Fruit fly (Drosophila melanogaster) whole organism, embryonic: ENCODE results near the gene heix.
A peak's percentile ranks its signal among the peaks of the same experiment; 100 is the strongest.

Experiments used
- Atf6 ChIP-seq: fragments of 200-800 bp; sonication (Bioruptor generic); IDR thresholded peaks from 2 replicates; pipeline ENCODE4 v1.3.6; 2022; ENCODE audit warnings: missing biosample characterization, missing genetic modification characterization
- CG10321 ChIP-seq: fragments of 200-800 bp; sonication (Bioruptor generic); IDR thresholded peaks from 2 replicates; pipeline ENCODE4 v1.3.6; 2022; ENCODE audit warnings: missing biosample characterization, missing genetic modification characterization
- CG11398 ChIP-seq: fragments of 200-800 bp; sonication (Bioruptor generic); optimal IDR thresholded peaks from 2 replicates; lab custom pipeline; 2016; ENCODE audit warnings: missing biosample characterization, missing genetic modification characterization
- CG13123 ChIP-seq: fragments of 200-800 bp; sonication (Bioruptor generic); optimal IDR thresholded peaks from 2 replicates; lab custom pipeline; 2016; ENCODE audit warnings: missing biosample characterization, missing genetic modification characterization
- CG14667 ChIP-seq: fragments of 200-800 bp; sonication (Bioruptor generic); IDR thresholded peaks from 2 replicates; pipeline ENCODE4 v1.3.6; 2022; ENCODE audit warnings: missing biosample characterization, missing genetic modification characterization
- CG1603 ChIP-seq: fragments of 200-800 bp; sonication (Bioruptor generic); optimal IDR thresholded peaks from 2 replicates; lab custom pipeline; 2019; ENCODE audit warnings: missing biosample characterization, mild to moderate bottlenecking, missing genetic modification characterization, moderate library complexity
- CG17186 ChIP-seq: fragments of 200-800 bp; sonication (Bioruptor generic); optimal IDR thresholded peaks from 3 replicates; lab custom pipeline; 2017; ENCODE audit warnings: missing biosample characterization, missing genetic modification reagents, missing genetic modification characterization
- CG17829 ChIP-seq: fragments of 200-800 bp; optimal IDR thresholded peaks from 2 replicates; lab custom pipeline; 2019; ENCODE audit warnings: missing biosample characterization, mild to moderate bottlenecking, missing genetic modification characterization, moderate library complexity
- CG18476 ChIP-seq: fragments of 200-800 bp; sonication (Bioruptor generic); optimal IDR thresholded peaks from 2 replicates; lab custom pipeline; 2016; ENCODE audit warnings: missing biosample characterization, mild to moderate bottlenecking, missing genetic modification characterization
- CG2116 ChIP-seq: fragments of 200-800 bp; sonication (Bioruptor generic); optimal IDR thresholded peaks from 3 replicates; lab custom pipeline; 2018; ENCODE audit warnings: missing biosample characterization, mild to moderate bottlenecking, missing genetic modification characterization
- CG31224 ChIP-seq: fragments of 200-800 bp; sonication (Bioruptor generic); IDR thresholded peaks from 2 replicates; pipeline ENCODE4 v1.3.6; 2022; ENCODE audit warnings: missing biosample characterization, missing genetic modification characterization
- CG34376 ChIP-seq: fragments of 200-800 bp; sonication (Bioruptor generic); optimal IDR thresholded peaks from 2 replicates; lab custom pipeline; 2018; ENCODE audit warnings: missing biosample characterization, mild to moderate bottlenecking, missing genetic modification characterization
- CG42726 ChIP-seq: fragments of 200-800 bp; sonication (Bioruptor generic); IDR thresholded peaks from 2 replicates; pipeline ENCODE4 v1.3.6; 2022; ENCODE audit warnings: missing biosample characterization, missing genetic modification characterization; ENCODE audit not compliant: partially characterized antibody
- CG4854 ChIP-seq: fragments of 200-800 bp; sonication (Bioruptor generic); optimal IDR thresholded peaks from 2 replicates; lab custom pipeline; 2016; ENCODE audit warnings: missing biosample characterization, missing genetic modification characterization, inconsistent platforms
- CG7839 ChIP-seq: fragments of 200-800 bp; sonication (Bioruptor generic); optimal IDR thresholded peaks from 3 replicates; lab custom pipeline; 2018; ENCODE audit warnings: missing biosample characterization, mild to moderate bottlenecking, missing genetic modification characterization, moderate library complexity
- CG9609 ChIP-seq: fragments of 200-800 bp; sonication (Bioruptor generic); optimal IDR thresholded peaks from 3 replicates; lab custom pipeline; 2016; ENCODE audit warnings: missing biosample characterization, missing genetic modification characterization
- D19B ChIP-seq: fragments of 200-800 bp; sonication (Bioruptor generic); optimal IDR thresholded peaks from 2 replicates; lab custom pipeline; 2017; ENCODE audit warnings: missing biosample characterization, mild to moderate bottlenecking, missing genetic modification characterization
- Dp ChIP-seq: fragments of 200-800 bp; sonication (Bioruptor generic); optimal IDR thresholded peaks from 2 replicates; lab custom pipeline; 2018; ENCODE audit warnings: missing biosample characterization, mild to moderate bottlenecking, missing genetic modification characterization, moderate library complexity
- Ets65A ChIP-seq: fragments of 200-800 bp; sonication (Bioruptor generic); peaks from one replicate; lab custom pipeline; 2016; ENCODE audit warnings: missing biosample characterization, missing genetic modification characterization
- Hey ChIP-seq: fragments of 200-800 bp; sonication (Bioruptor generic); optimal IDR thresholded peaks from 3 replicates; lab custom pipeline; 2018; ENCODE audit warnings: missing biosample characterization, mild to moderate bottlenecking, missing genetic modification characterization
- Hmr ChIP-seq: fragments of 200-800 bp; sonication (Bioruptor generic); optimal IDR thresholded peaks from 3 replicates; lab custom pipeline; 2017; ENCODE audit warnings: mild to moderate bottlenecking, missing biosample characterization, missing genetic modification reagents, missing genetic modification characterization
- Lpt ChIP-seq: fragments of >200 bp; optimal IDR thresholded peaks from 2 replicates; lab custom pipeline; 2018; ENCODE audit warnings: missing biosample characterization, missing genetic modification characterization
- MBD-R2 ChIP-seq: fragments of 200-800 bp; sonication (Bioruptor generic); IDR thresholded peaks from 2 replicates; pipeline ENCODE4 v1.3.6; 2022; ENCODE audit warnings: missing biosample characterization, missing genetic modification characterization
- Nf-YB ChIP-seq: fragments of 200-800 bp; sonication (Bioruptor generic); optimal IDR thresholded peaks from 3 replicates; lab custom pipeline; 2019; ENCODE audit warnings: missing biosample characterization, mild to moderate bottlenecking, missing genetic modification characterization, moderate library complexity
- Oaz ChIP-seq: fragments of 200-800 bp; sonication (Bioruptor generic); IDR thresholded peaks from 2 replicates; pipeline ENCODE4 v1.3.6; 2022; ENCODE audit warnings: missing biosample characterization, missing genetic modification characterization
- Optix ChIP-seq: fragments of 200-800 bp; sonication (Bioruptor generic); IDR thresholded peaks from 3 replicates; pipeline ENCODE4 v1.3.6; 2022; ENCODE audit warnings: missing biosample characterization, missing genetic modification characterization
- Rx ChIP-seq: fragments of 200-800 bp; sonication (Bioruptor generic); IDR thresholded peaks from 2 replicates; pipeline ENCODE4 v1.3.6; 2022; ENCODE audit warnings: missing biosample characterization, missing genetic modification characterization
- abd-A ChIP-seq: fragments of 200-800 bp; sonication (Bioruptor generic); optimal IDR thresholded peaks from 3 replicates; lab custom pipeline; 2019; ENCODE audit warnings: missing biosample characterization, mild to moderate bottlenecking, missing genetic modification characterization, moderate library complexity
- aop ChIP-seq: fragments of 200-800 bp; sonication (Bioruptor generic); IDR thresholded peaks from 2 replicates; pipeline ENCODE4 v1.3.6; 2022; ENCODE audit warnings: missing biosample characterization, missing genetic modification characterization
- az2 ChIP-seq: fragments of 200-800 bp; sonication (Bioruptor generic); optimal IDR thresholded peaks from 3 replicates; lab custom pipeline; 2016; ENCODE audit warnings: missing biosample characterization, missing genetic modification characterization
- ewg ChIP-seq: fragments of 200-800 bp; sonication (Bioruptor generic); optimal IDR thresholded peaks from 3 replicates; lab custom pipeline; 2017; ENCODE audit warnings: mild to moderate bottlenecking, missing biosample characterization, missing genetic modification reagents, missing genetic modification characterization
- exex ChIP-seq: fragments of 200-800 bp; sonication (Bioruptor generic); optimal IDR thresholded peaks from 4 replicates; lab custom pipeline; 2018; ENCODE audit warnings: missing biosample characterization, mild to moderate bottlenecking, missing genetic modification characterization, moderate library complexity
- eyg ChIP-seq: fragments of 200-800 bp; sonication (Bioruptor generic); optimal IDR thresholded peaks from 3 replicates; lab custom pipeline; 2016; ENCODE audit warnings: missing biosample characterization, missing genetic modification characterization
- fd3F ChIP-seq: fragments of 200-800 bp; sonication (Bioruptor generic); optimal IDR thresholded peaks from 2 replicates; lab custom pipeline; 2018; ENCODE audit warnings: missing biosample characterization, mild to moderate bottlenecking, missing genetic modification characterization, moderate library complexity
- fd96Cb ChIP-seq: fragments of 200-800 bp; sonication (Bioruptor generic); optimal IDR thresholded peaks from 2 replicates; lab custom pipeline; 2018; ENCODE audit warnings: missing biosample characterization, mild to moderate bottlenecking, missing genetic modification characterization, moderate library complexity
- hb ChIP-seq: fragments of 200-800 bp; sonication (Bioruptor generic); IDR thresholded peaks from 3 replicates; pipeline ENCODE4 v1.3.6; 2022; ENCODE audit warnings: missing biosample characterization, missing genetic modification characterization; ENCODE audit not compliant: partially characterized antibody
- knrl ChIP-seq: fragments of 200-800 bp; sonication (Bioruptor generic); IDR thresholded peaks from 3 replicates; pipeline ENCODE4 v1.3.6; 2022; ENCODE audit warnings: missing biosample characterization, missing genetic modification characterization; ENCODE audit not compliant: partially characterized antibody
- lab ChIP-seq: fragments of 200-800 bp; sonication (Bioruptor generic); optimal IDR thresholded peaks from 3 replicates; lab custom pipeline; 2017; ENCODE audit warnings: missing biosample characterization, missing genetic modification characterization, mild to moderate bottlenecking, moderate library complexity, missing genetic modification reagents
- nerfin-2 ChIP-seq: fragments of 200-800 bp; sonication (Bioruptor generic); IDR thresholded peaks from 2 replicates; pipeline ENCODE4 v1.3.6; 2022; ENCODE audit warnings: missing biosample characterization, missing genetic modification characterization; ENCODE audit not compliant: partially characterized antibody
- org-1 ChIP-seq: fragments of 200-800 bp; sonication (Bioruptor generic); optimal IDR thresholded peaks from 2 replicates; lab custom pipeline; 2017; ENCODE audit warnings: missing biosample characterization, missing genetic modification characterization
- pzg ChIP-seq: fragments of 200-800 bp; sonication (Bioruptor generic); optimal IDR thresholded peaks from 3 replicates; lab custom pipeline; 2018; ENCODE audit warnings: missing biosample characterization, mild to moderate bottlenecking, missing genetic modification characterization, moderate library complexity
- salm ChIP-seq: fragments of 200-800 bp; sonication (Bioruptor generic); optimal IDR thresholded peaks from 2 replicates; lab custom pipeline; 2018; ENCODE audit warnings: missing biosample characterization, mild to moderate bottlenecking, missing genetic modification characterization
- sens ChIP-seq: fragments of 200-800 bp; sonication (Bioruptor generic); peaks from one replicate; lab custom pipeline; 2016; ENCODE audit warnings: missing biosample characterization, missing genetic modification characterization
- shn ChIP-seq: fragments of 200-800 bp; sonication (Bioruptor generic); optimal IDR thresholded peaks from 3 replicates; lab custom pipeline; 2016; ENCODE audit warnings: missing biosample characterization, missing genetic modification characterization
- sim ChIP-seq: fragments of 200-800 bp; sonication (Bioruptor generic); IDR thresholded peaks from 2 replicates; pipeline ENCODE4 v1.3.6; 2022; ENCODE audit warnings: missing biosample characterization, missing genetic modification characterization
- slbo ChIP-seq: fragments of 200-800 bp; sonication (Bioruptor generic); IDR thresholded peaks from 2 replicates; pipeline ENCODE4 v1.3.6; 2022; ENCODE audit warnings: missing biosample characterization, missing genetic modification characterization
- tin ChIP-seq: fragments of 200-800 bp; sonication (Bioruptor generic); optimal IDR thresholded peaks from 3 replicates; lab custom pipeline; 2016; ENCODE audit warnings: missing biosample characterization, missing genetic modification characterization
- tio ChIP-seq: fragments of 200-800 bp; sonication (Bioruptor generic); optimal IDR thresholded peaks from 2 replicates; lab custom pipeline; 2017; ENCODE audit warnings: missing biosample characterization, missing genetic modification characterization, inconsistent platforms
- tll ChIP-seq, 2 experiments: fragments of 200-800 bp in 1 of 2; fragments of >200 bp in 1 of 2; sonication (Bioruptor generic) in 1 of 2; optimal IDR thresholded peaks; 2 replicates each; lab custom pipeline; 2017 to 2019; ENCODE audit warnings: missing biosample characterization in 2 of 2, missing genetic modification characterization in 2 of 2, mild to moderate bottlenecking in 1 of 2, moderate library complexity in 1 of 2
- zen ChIP-seq: fragments of 200-800 bp; sonication (Bioruptor generic); optimal IDR thresholded peaks from 3 replicates; lab custom pipeline; 2018; ENCODE audit warnings: missing biosample characterization, mild to moderate bottlenecking, missing genetic modification characterization, moderate library complexity

Gene heix

DNA sequence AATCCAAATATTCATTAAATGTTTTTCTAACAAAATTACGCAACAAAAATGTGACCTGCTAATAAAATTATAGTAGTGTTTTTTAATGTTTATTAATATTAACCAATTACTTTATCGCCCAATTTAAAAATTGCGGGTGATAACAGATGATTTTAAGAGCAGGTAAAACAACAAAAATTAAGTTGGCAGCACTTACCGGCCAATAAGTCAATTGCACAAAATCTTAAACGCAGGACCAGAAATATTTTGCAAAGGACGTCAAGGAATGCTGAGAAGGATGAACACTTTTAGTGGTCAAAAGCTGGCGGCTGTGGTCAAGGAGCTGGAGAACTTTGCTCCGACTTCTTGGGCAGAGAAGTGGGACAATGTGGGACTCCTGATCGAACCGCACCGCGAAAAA lies 27.2 kb upstream of the heix start, which contains the start of gene CG4278 (continued):
- TF ChIP-seq CG9609 (GFP tag; lab: Kevin White, UChicago), result no peak
- no peak for TF ChIP-seq shn (GFP tag; lab: Kevin White, UChicago)
- no peak for TF ChIP-seq eyg (GFP tag; lab: Kevin White, UChicago)
- no peak for TF ChIP-seq exex
- TF ChIP-seq Oaz (GFP tag; lab: Robert Waterston, UW), result no peak
- TF ChIP-seq CG17829 (tag; lab: Kevin White, UChicago), result no peak
- TF ChIP-seq CG13123 (GFP tag; lab: Kevin White, UChicago), result no peak
- TF ChIP-seq Lpt (GFP tag; lab: Kevin White, UChicago), result no peak
- no peak for TF ChIP-seq CG4854 (GFP tag; lab: Kevin White, UChicago)
- TF ChIP-seq CG18476 (GFP tag; lab: Kevin White, UChicago), result no peak
- TF ChIP-seq Hmr (GFP tag; lab: Kevin White, UChicago), result no peak
- TF ChIP-seq CG14667 (GFP tag; lab: Robert Waterston, UW), result no peak
- no peak for TF ChIP-seq CG11398 (GFP tag; lab: Kevin White, UChicago)
- no peak for TF ChIP-seq CG31224 (GFP tag; lab: Robert Waterston, UW)
- TF ChIP-seq CG1603, result peak; percentile 42
- peak; percentile 2 for TF ChIP-seq CG17186 (GFP tag; lab: Kevin White, UChicago)
- TF ChIP-seq sim (GFP tag; lab: Robert Waterston, UW), result no peak
- no peak for TF ChIP-seq fd96Cb (tag; lab: Kevin White, UChicago)
- TF ChIP-seq Dp, result peak; percentile 87
- TF ChIP-seq org-1 (GFP tag; lab: Kevin White, UChicago), result no peak
- TF ChIP-seq CG10321 (GFP tag; lab: Robert Waterston, UW), result no peak
- no peak for TF ChIP-seq tio (GFP tag; lab: Kevin White, UChicago)
- no peak for TF ChIP-seq nerfin-2 (GFP tag; lab: Robert Waterston, UW)
- TF ChIP-seq knrl (GFP tag; lab: Robert Waterston, UW), result no peak
- TF ChIP-seq lab (GFP tag; lab: Kevin White, UChicago), result no peak
- TF ChIP-seq CG42726 (GFP tag; lab: Robert Waterston, UW), result no peak
- peak; percentile 81 for TF ChIP-seq MBD-R2
- peak; percentile 44 for TF ChIP-seq pzg
- no peak for TF ChIP-seq Nf-YB (GFP tag; lab: Kevin White, UChicago)
- peak in 1 of 2 experiments; percentile 55 for TF ChIP-seq tll (GFP tag; optimal IDR thresholded peaks at IDR 0.05; lab: Kevin White, UChicago)
- TF ChIP-seq Optix (GFP tag; lab: Robert Waterston, UW), result no peak
- TF ChIP-seq az2 (GFP tag; lab: Kevin White, UChicago), result no peak
- TF ChIP-seq salm, result no peak
- TF ChIP-seq Hey (tag; lab: Kevin White, UChicago), result no peak
- TF ChIP-seq Ets65A, result no peak
- TF ChIP-seq sens (GFP tag; lab: Kevin White, UChicago), result no peak

DNA sequence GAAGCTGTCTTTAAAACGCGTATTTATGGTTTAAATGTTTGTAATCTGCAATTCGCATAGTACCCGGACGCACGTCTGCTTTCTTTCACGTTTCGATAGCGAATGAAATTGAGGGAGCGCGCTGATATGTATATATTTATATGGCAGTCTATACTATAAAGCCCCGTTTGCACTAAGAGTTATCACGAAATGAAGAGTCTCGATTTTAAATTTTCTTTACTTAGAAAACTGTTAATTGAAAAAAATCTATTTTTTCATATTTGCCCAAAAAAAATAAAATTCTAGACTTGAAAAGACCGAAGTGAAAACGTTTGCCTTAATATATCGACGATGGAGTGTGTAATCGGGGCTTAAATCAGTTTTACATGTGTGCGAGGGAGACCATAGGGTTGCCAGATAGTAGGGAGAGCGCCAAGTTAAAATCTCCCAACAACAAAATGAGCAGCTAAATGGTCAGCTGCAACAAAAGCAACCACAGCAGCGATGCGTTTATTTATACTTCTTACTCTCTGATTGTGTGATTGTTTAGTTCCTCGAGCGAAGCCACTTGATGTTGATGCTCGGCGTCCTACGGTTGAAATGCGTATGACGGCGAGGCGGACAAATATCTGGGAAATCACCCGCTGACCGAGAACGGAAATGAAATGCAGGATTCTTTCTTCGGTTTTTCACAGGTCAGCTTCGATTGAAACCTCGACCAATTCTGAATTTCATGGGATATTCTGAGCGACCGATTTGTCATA lies 26.0 kb upstream of the heix start, which contains the start of gene cact:
cact (minus strand) TSS at position 693 of the 743 bp plus-strand sequence.
- TF ChIP-seq fd3F (GFP tag; lab: Kevin White, UChicago) (peak; percentile 88), zen (peak; percentile 94), sim (GFP tag; lab: Robert Waterston, UW) (peak; percentile 76), abd-A (tag; lab: Kevin White, UChicago) (peak; percentile 94), D19B (GFP tag; lab: Kevin White, UChicago) (peak; percentile 80), CG2116 (GFP tag; lab: Kevin White, UChicago) (peak; percentile 84), Atf6 (peak; percentile 89), hb (GFP tag; lab: Robert Waterston, UW) (no peak), tin (GFP tag; lab: Kevin White, UChicago) (peak; percentile 91), slbo (GFP tag; lab: Robert Waterston, UW) (peak; percentile 92), ewg (GFP tag; lab: Kevin White, UChicago) (peak; percentile 83), CG34376 (peak; percentile 84), Rx (GFP tag; lab: Robert Waterston, UW) (peak; percentile 85), CG7839 (tag; lab: Kevin White, UChicago) (peak; percentile 92), aop (GFP tag; lab: Robert Waterston, UW) (no peak)
